Fruit fly (Drosophila melanogaster) Kc167 (cell line): ENCODE results near the gene ssp.

Experiments used
- Myc ChIP-seq: fragments of >200 bp; optimal IDR thresholded peaks from 2 replicates; lab custom pipeline; 2017; ENCODE audit warnings: missing external identifiers
- Sin3A ChIP-seq: fragments of >200 bp; optimal IDR thresholded peaks from 2 replicates; lab custom pipeline; 2018; ENCODE audit warnings: missing external identifiers
- h ChIP-seq: fragments of >200 bp; optimal IDR thresholded peaks from 3 replicates; lab custom pipeline; 2018; ENCODE audit warnings: missing external identifiers
- ttk ChIP-seq: sonication (Bioruptor generic); optimal IDR thresholded peaks from 2 replicates; lab custom pipeline; 2017; ENCODE audit warnings: missing external identifiers

DNA sequence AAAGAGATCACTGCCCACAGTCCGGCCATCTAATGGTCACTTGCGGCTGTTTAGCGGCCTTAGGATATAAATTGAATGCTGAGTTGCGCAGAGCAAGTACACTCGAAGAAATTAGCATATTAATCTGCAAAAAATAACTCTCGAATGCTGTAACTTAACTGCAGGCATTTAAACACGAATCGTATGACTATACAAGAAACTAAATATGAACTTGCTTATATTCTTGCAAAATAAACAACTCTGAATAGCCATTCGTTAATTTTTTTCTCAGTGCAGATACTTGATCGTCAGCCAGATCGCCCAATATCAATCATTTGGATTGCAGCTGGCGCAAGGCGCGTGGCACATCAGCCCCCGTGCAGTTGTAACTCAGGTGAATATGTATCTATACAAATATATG is 45.0 kb upstream of the ssp start:
- TF ChIP-seq h (lab: Kevin White, UChicago): no peak
- TF ChIP-seq Sin3A: no peak
- no peak for TF ChIP-seq ttk (lab: Kevin White, UChicago)
- no peak for TF ChIP-seq Myc (lab: Kevin White, UChicago)
